Fruit fly (Drosophila melanogaster): ENCODE measurements around the gene CG14262.

Gene CG14262

DNA sequence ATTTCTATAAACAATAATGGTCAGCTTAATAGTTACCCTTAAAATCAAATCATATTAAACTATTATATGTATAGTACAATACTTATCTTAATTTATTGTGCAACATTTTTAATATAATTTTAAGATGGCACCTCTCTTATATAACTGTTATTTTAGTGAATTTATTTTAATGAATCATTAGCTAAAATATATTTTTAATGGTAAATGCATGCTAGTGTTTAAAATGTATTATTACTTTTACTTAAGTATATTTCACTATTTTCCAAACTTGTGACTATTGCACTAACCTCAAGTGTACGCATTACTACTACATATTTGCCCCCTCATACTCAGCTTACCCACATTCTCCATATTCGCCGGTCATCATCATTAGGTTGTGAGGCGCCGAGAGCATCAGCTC lies 19.0 kb downstream of the CG14262 start (continued):
- TF ChIP-seq abd-A (tag; optimal IDR thresholded peaks at IDR 0.05) (peak; percentile 62), Pdp1 (GFP tag; optimal IDR thresholded peaks at IDR 0.05) (peak in 1 of 2 experiments; percentile 32), CG10147 (GFP tag; optimal IDR thresholded peaks at IDR 0.05) (peak; percentile 83), CG6791 (GFP tag; IDR thresholded peaks at IDR 0.05; ENCODE audit: partially characterized antibody) (no peak), Hr39 (optimal IDR thresholded peaks at IDR 0.05) (no peak), zf30C (GFP tag; optimal IDR thresholded peaks at IDR 0.05) (no peak), wor (GFP tag; IDR thresholded peaks at IDR 0.05) (peak; percentile 27; the same call in 1 of the 2 replicates), slp2 (GFP tag; optimal IDR thresholded peaks at IDR 0.05) (no peak), tin (GFP tag; optimal IDR thresholded peaks at IDR 0.05) (peak; percentile 61), Gug (GFP tag; IDR thresholded peaks at IDR 0.05) (no peak), CG11398 (GFP tag; optimal IDR thresholded peaks at IDR 0.05) (no peak), CG6813 (GFP tag; optimal IDR thresholded peaks at IDR 0.05) (peak; percentile 53), Doc3 (GFP tag; IDR thresholded peaks at IDR 0.05; ENCODE audit: partially characterized antibody) (no peak), Fer2 (tag; optimal IDR thresholded peaks at IDR 0.05) (peak; percentile 21), E2f2 (GFP tag; IDR thresholded peaks at IDR 0.05) (peak; percentile 41; the same call in 1 of the 2 replicates), eve (GFP tag; optimal IDR thresholded peaks at IDR 0.05) (no peak), CG8478 (optimal IDR thresholded peaks at IDR 0.05) (no peak), Six4 (GFP tag; optimal IDR thresholded peaks at IDR 0.05) (peak; percentile 53), Elba2 (GFP tag; optimal IDR thresholded peaks at IDR 0.05) (no peak), salm (tag; optimal IDR thresholded peaks at IDR 0.05) (peak; percentile 82), CG7372 (GFP tag; IDR thresholded peaks at IDR 0.05) (peak; percentile 45; the same call in 1 of the 2 replicates), ac (GFP tag; optimal IDR thresholded peaks at IDR 0.05) (peak; percentile 5), kah (GFP tag; optimal IDR thresholded peaks at IDR 0.05) (peak; percentile 74), Atf6 (GFP tag; IDR thresholded peaks at IDR 0.05) (peak; percentile 14; the same call in 1 of the 2 replicates), pho (GFP tag; optimal IDR thresholded peaks at IDR 0.05) (no peak), Eip74EF (GFP tag; optimal IDR thresholded peaks at IDR 0.05) (peak in 1 of 2 experiments; percentile 84), ara (GFP tag; IDR thresholded peaks at IDR 0.05) (no peak), Fer3 (tag; optimal IDR thresholded peaks at IDR 0.05) (peak; percentile 82), CG6683 (GFP tag; optimal IDR thresholded peaks at IDR 0.05) (peak; percentile 7), bowl (GFP tag; IDR thresholded peaks at IDR 0.05) (0 out of 2 replicates have a peak, but pooled peaks have one; percentile 6), gsb (GFP tag; IDR thresholded peaks at IDR 0.05) (no peak), tll (GFP tag; optimal IDR thresholded peaks at IDR 0.05) (no peak), tx (GFP tag; optimal IDR thresholded peaks at IDR 0.05) (no peak), tna (GFP tag; IDR thresholded peaks at IDR 0.05; ENCODE audit: partially characterized antibody) (no peak), jigr1 (GFP tag; IDR thresholded peaks at IDR 0.05) (no peak), CG6175 (GFP tag; IDR thresholded peaks at IDR 0.05) (no peak), Myb (GFP tag; optimal IDR thresholded peaks at IDR 0.05) (no peak), Rx (GFP tag; IDR thresholded peaks at IDR 0.05) (no peak), CG11695 (GFP tag; IDR thresholded peaks at IDR 0.05) (peak; percentile 89; the same call in 2 of the 3 replicates), CG9797 (GFP tag; optimal IDR thresholded peaks at IDR 0.05) (no peak), onecut (GFP tag; IDR thresholded peaks at IDR 0.05) (peak; percentile 56), CG1602 (GFP tag; optimal IDR thresholded peaks at IDR 0.05) (peak; percentile 51), CG15011 (GFP tag; optimal IDR thresholded peaks at IDR 0.05) (peak; percentile 71), Ravus (GFP tag; IDR thresholded peaks at IDR 0.05) (no peak; the same call in 1 of the 2 replicates), chm (GFP tag; IDR thresholded peaks at IDR 0.05) (no peak), CG42726 (GFP tag; IDR thresholded peaks at IDR 0.05; ENCODE audit: partially characterized antibody) (no peak), CG13775 (GFP tag; optimal IDR thresholded peaks at IDR 0.05) (peak; percentile 52), CG10565 (GFP tag; optimal IDR thresholded peaks at IDR 0.05) (no peak), CG1233 (GFP tag; optimal IDR thresholded peaks at IDR 0.05) (peak; percentile 75), Jarid2 (GFP tag; optimal IDR thresholded peaks at IDR 0.05) (peak; percentile 30), Hand (GFP tag; optimal IDR thresholded peaks at IDR 0.05) (peak; percentile 67)
